Worm (Caenorhabditis elegans): Measurements from ENCODE around the gene B0334.13.

DNA sequence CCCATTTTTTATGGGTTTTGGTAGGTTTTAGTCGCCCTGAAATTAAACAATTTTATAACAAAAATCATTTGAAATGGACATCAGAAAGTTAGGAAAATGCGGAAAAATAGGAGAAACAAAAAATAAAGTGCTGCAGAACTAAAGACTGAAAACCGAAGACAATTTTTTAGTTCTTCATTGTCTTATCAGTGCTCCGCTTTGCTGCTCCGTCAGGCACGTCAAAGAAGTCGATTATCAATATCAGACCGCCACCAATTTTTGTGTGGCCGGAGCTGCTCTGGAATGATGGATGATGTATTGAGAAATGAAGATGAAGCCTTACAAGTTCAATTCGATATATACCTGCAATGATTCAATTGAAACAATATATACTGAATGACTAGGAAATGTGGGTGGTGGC, 49.7 kb upstream of the B0334.13 start, which contains the start of gene vha-6:
- TF ChIP-seq hnd-1 (tag; optimal IDR thresholded peaks at IDR 0.05) = no peak
- TF ChIP-seq flt-1 (GFP tag; IDR thresholded peaks at IDR 0.05) = no peak
